Worm (Caenorhabditis elegans) whole organism, mixed stage, embryonic: ENCODE data around the gene Y51A2D.8.

Source experiments
- M03D4.4 ChIP-seq: sonication (generic microtip); optimal IDR thresholded peaks from 2 replicates; lab custom pipeline; 2017; ENCODE audit warnings: mild to moderate bottlenecking, missing genetic modification characterization, missing compliant biosample characterization
- bed-3 ChIP-seq: fragments of 200-800 bp; sonication (Bioruptor generic); optimal IDR thresholded peaks from 3 replicates; lab custom pipeline; 2018; ENCODE audit warnings: mild to moderate bottlenecking, missing genetic modification characterization, moderate library complexity, missing compliant biosample characterization
- blmp-1 ChIP-seq: fragments of 150-350 bp; optimal IDR thresholded peaks from 2 replicates; lab custom pipeline; 2014; ENCODE audit warnings: missing biosample characterization, missing genetic modification characterization
- ceh-39 ChIP-seq: fragments of 150-350 bp; optimal IDR thresholded peaks from 2 replicates; lab custom pipeline; 2014; ENCODE audit warnings: missing biosample characterization, missing genetic modification characterization
- ceh-83 ChIP-seq: fragments of 200-800 bp; sonication (Bioruptor generic); optimal IDR thresholded peaks from 2 replicates; lab custom pipeline; 2018; ENCODE audit warnings: mild to moderate bottlenecking, missing genetic modification characterization, missing compliant biosample characterization
- drap-1 ChIP-seq: fragments of 200-800 bp; sonication (Bioruptor generic); optimal IDR thresholded peaks from 3 replicates; lab custom pipeline; 2018; ENCODE audit warnings: mild to moderate bottlenecking, missing genetic modification characterization, missing compliant biosample characterization
- elt-1 ChIP-seq: sonication (generic microtip); optimal IDR thresholded peaks from 2 replicates; lab custom pipeline; 2017; ENCODE audit warnings: missing genetic modification characterization, mild to moderate bottlenecking, missing compliant biosample characterization, antibody characterized with exemption, moderate library complexity, borderline replicate concordance; ENCODE audit not compliant: insufficient read depth
- elt-3 ChIP-seq: fragments of 150-350 bp; optimal IDR thresholded peaks from 2 replicates; lab custom pipeline; 2014; ENCODE audit warnings: missing biosample characterization, missing genetic modification characterization
- flh-1 ChIP-seq: fragments of 200-800 bp; sonication (Bioruptor generic); optimal IDR thresholded peaks from 2 replicates; lab custom pipeline; 2018; ENCODE audit warnings: mild to moderate bottlenecking, missing genetic modification characterization, moderate library complexity, missing compliant biosample characterization
- ham-2 ChIP-seq: fragments of 200-800 bp; sonication (Bioruptor generic); optimal IDR thresholded peaks from 2 replicates; lab custom pipeline; 2018; ENCODE audit warnings: mild to moderate bottlenecking, missing genetic modification characterization, missing compliant biosample characterization
- hlh-1 ChIP-seq: fragments of 150-350 bp; optimal IDR thresholded peaks from 2 replicates; lab custom pipeline; 2014; ENCODE audit warnings: missing biosample characterization, missing genetic modification reagents, missing genetic modification characterization
- lin-13 ChIP-seq: fragments of 150-350 bp; optimal IDR thresholded peaks from 2 replicates; lab custom pipeline; 2014; ENCODE audit warnings: missing biosample characterization, missing genetic modification characterization
- lin-32 ChIP-seq: fragments of 200-800 bp; sonication (Bioruptor generic); optimal IDR thresholded peaks from 2 replicates; lab custom pipeline; 2018; ENCODE audit warnings: mild to moderate bottlenecking, missing genetic modification characterization, missing compliant biosample characterization
- mab-5 ChIP-seq: fragments of 150-350 bp; optimal IDR thresholded peaks from 2 replicates; lab custom pipeline; 2014; ENCODE audit warnings: missing biosample characterization, missing genetic modification characterization
- mep-1 ChIP-seq: fragments of 150-350 bp; optimal IDR thresholded peaks from 2 replicates; lab custom pipeline; 2017; ENCODE audit warnings: missing biosample characterization, missing genetic modification reagents, missing genetic modification characterization, inconsistent platforms
- mls-2 ChIP-seq: sonication (generic microtip); optimal IDR thresholded peaks from 2 replicates; lab custom pipeline; 2016; ENCODE audit warnings: mild to moderate bottlenecking, missing genetic modification characterization, moderate library complexity, missing compliant biosample characterization
- nhr-12 ChIP-seq: fragments of 150-350 bp; optimal IDR thresholded peaks from 2 replicates; lab custom pipeline; 2014; ENCODE audit warnings: missing biosample characterization, missing genetic modification characterization
- nhr-2 ChIP-seq: fragments of 150-350 bp; optimal IDR thresholded peaks from 2 replicates; lab custom pipeline; 2014; ENCODE audit warnings: missing biosample characterization, missing genetic modification characterization
- nhr-237 ChIP-seq: fragments of 150-350 bp; optimal IDR thresholded peaks from 2 replicates; lab custom pipeline; 2014; ENCODE audit warnings: missing biosample characterization, missing genetic modification characterization
- nhr-28 ChIP-seq: fragments of 150-350 bp; optimal IDR thresholded peaks from 2 replicates; lab custom pipeline; 2014; ENCODE audit warnings: missing biosample characterization, missing genetic modification characterization
- nhr-76 ChIP-seq: sonication (generic microtip); optimal IDR thresholded peaks from 2 replicates; lab custom pipeline; 2017; ENCODE audit warnings: missing biosample characterization, missing genetic modification characterization
- pha-4 ChIP-seq: fragments of 150-350 bp; optimal IDR thresholded peaks from 2 replicates; lab custom pipeline; 2018; ENCODE audit warnings: missing biosample characterization, missing genetic modification reagents, missing genetic modification characterization
- snpc-4 ChIP-seq: fragments of 150-350 bp; optimal IDR thresholded peaks from 2 replicates; lab custom pipeline; 2014; ENCODE audit warnings: missing biosample characterization, missing genetic modification characterization
- sptf-1 ChIP-seq: sonication (generic microtip); optimal IDR thresholded peaks from 2 replicates; lab custom pipeline; 2017; ENCODE audit warnings: mild to moderate bottlenecking, missing genetic modification characterization, moderate library complexity, missing compliant biosample characterization
- tbx-8 ChIP-seq: fragments of 200-800 bp; sonication (Bioruptor generic); optimal IDR thresholded peaks from 2 replicates; lab custom pipeline; 2018; ENCODE audit warnings: mild to moderate bottlenecking, missing genetic modification characterization, moderate library complexity, missing compliant biosample characterization
- unc-120 ChIP-seq: sonication (generic microtip); optimal IDR thresholded peaks from 2 replicates; lab custom pipeline; 2017; ENCODE audit warnings: missing genetic modification characterization, missing compliant biosample characterization; ENCODE audit not compliant: poor library complexity, severe bottlenecking
- unc-39 ChIP-seq: fragments of 150-350 bp; optimal IDR thresholded peaks from 2 replicates; lab custom pipeline; 2014; ENCODE audit warnings: missing biosample characterization, missing genetic modification characterization
- zip-8 ChIP-seq: fragments of 150-350 bp; optimal IDR thresholded peaks from 2 replicates; lab custom pipeline; 2014; ENCODE audit warnings: missing biosample characterization, missing genetic modification characterization

The Y51A2D.8 gene

DNA sequence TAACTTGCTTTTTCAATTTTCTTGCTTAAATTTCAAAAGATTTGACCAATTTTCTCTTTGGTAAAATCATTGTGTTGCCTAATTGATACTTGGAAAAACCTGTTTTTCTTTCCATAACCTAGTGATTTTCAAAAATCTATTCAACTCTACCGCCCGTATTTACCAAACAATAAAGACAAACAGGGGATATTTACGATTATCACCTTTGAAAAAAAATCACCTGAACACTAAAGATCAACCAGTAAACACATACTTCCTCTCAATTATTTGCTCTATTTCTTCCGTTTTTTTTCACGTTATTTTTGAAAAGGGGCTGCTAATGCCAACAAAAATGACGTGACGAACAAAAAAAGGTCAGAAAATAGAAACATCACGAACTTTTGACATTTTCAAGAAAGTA is 7.3 kb upstream of the Y51A2D.8 start:
- TF ChIP-seq lin-13 (tag; lab: Kevin White, UChicago) = no peak
- TF ChIP-seq nhr-237 (tag; lab: Kevin White, UChicago) = no peak
- no peak for TF ChIP-seq hlh-1 (tag; lab: Kevin White, UChicago)
- TF ChIP-seq unc-120 (tag; lab: Kevin White, UChicago) = no peak
- TF ChIP-seq nhr-76 (tag; lab: Kevin White, UChicago) = no peak
- TF ChIP-seq lin-32 (GFP tag; lab: Kevin White, UChicago) = no peak
- TF ChIP-seq bed-3 (GFP tag; lab: Kevin White, UChicago) = no peak
- TF ChIP-seq, all 35 proteins: peak for 0

DNA sequence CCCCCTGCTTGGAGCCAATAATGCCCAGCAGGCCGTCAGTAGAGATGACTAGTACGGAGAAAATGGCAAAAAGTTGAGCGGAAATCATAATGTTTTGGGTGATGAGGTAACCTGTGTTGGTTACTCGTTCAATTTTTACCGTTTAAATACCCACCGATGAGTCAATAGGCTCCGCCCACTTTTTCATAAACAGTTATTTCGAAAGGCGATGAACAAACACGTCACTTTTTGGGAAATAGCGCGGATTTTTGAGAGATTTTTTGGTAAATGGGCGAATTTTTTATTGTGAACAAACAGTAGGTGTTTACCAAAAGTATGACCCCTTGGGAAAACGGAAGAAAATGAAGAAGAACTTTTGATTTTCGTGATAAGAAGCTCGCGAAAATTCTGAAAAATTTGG is 6.5 kb upstream of the Y51A2D.8 start, which contains the start of gene ttr-26:
Gene ttr-26 (minus strand): TSS at position 101 of the 400 bp plus-strand sequence.
- TF ChIP-seq nhr-12 (tag; lab: Kevin White, UChicago) (no peak), snpc-4 (tag; lab: Kevin White, UChicago) (no peak), ceh-39 (tag; lab: Kevin White, UChicago) (no peak), blmp-1 (tag; lab: Kevin White, UChicago) (no peak), pha-4 (no peak), tbx-8 (GFP tag; lab: Kevin White, UChicago) (no peak), unc-39 (tag; lab: Kevin White, UChicago) (no peak), ceh-83 (GFP tag; lab: Kevin White, UChicago) (no peak), flh-1 (GFP tag; lab: Kevin White, UChicago) (no peak), hlh-1 (tag; lab: Kevin White, UChicago) (no peak), M03D4.4 (tag; lab: Kevin White, UChicago) (no peak), nhr-28 (tag; lab: Kevin White, UChicago) (no peak), mls-2 (tag; lab: Kevin White, UChicago) (no peak), nhr-76 (tag; lab: Kevin White, UChicago) (no peak), elt-3 (tag; lab: Kevin White, UChicago) (no peak), nhr-237 (tag; lab: Kevin White, UChicago) (no peak), unc-120 (tag; lab: Kevin White, UChicago) (no peak), elt-1 (no peak)

DNA sequence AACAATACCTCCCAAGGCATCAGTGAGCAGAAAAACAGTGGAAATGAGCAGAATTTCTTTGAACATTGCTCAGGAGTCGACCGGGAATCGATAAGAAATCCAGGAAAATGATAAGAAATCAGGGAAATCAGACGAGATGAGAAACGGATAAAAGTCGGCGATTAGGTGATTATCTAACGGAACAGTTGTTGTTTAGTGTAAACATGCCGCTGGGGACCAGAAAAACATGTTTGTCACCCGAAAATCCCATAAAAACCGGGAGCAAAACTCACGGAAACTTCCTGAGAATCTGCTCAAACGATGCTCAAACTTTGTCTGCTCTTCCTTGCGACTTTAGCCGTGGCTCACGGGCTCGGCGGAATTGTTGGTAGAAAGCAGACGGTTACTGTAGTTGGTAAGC is 2.8 kb upstream of the Y51A2D.8 start, which contains the start of the genes ttr-24 and ttr-25:
Gene ttr-24 (minus strand): TSS at position 156 of the 400 bp plus-strand sequence.
Gene ttr-25 (plus strand): TSS at position 227 of the 400 bp plus-strand sequence.
- peak; percentile 60 for TF ChIP-seq hlh-1 (tag; lab: Kevin White, UChicago)
- TF ChIP-seq nhr-76 (tag; lab: Kevin White, UChicago) = no peak

DNA sequence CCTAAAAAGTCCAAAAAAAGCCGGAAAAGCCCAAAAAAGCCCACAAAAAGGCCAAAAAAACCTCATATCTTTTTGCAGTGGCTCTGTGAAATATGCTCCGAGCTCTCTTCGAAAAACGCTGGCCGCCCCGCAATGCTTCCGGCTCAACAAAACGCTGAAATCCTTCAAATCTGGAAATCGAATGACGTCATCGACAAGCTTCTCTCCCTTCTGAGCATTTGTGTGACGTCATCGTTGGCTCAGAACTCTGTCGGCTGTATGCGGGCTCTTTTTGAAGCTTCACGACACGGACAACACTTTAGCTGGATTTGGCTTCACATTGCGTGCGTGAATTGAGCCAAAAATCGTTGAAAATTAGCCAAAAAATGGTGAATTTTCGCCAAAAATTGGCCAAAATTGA is 17.6 kb downstream of the Y51A2D.8 start:
- peak; percentile 96 for TF ChIP-seq zip-8 (tag; lab: Kevin White, UChicago)
- no peak for TF ChIP-seq blmp-1 (tag; lab: Kevin White, UChicago)
- TF ChIP-seq nhr-28 (tag; lab: Kevin White, UChicago) = no peak
- TF ChIP-seq, all 35 proteins: peak for 1

DNA sequence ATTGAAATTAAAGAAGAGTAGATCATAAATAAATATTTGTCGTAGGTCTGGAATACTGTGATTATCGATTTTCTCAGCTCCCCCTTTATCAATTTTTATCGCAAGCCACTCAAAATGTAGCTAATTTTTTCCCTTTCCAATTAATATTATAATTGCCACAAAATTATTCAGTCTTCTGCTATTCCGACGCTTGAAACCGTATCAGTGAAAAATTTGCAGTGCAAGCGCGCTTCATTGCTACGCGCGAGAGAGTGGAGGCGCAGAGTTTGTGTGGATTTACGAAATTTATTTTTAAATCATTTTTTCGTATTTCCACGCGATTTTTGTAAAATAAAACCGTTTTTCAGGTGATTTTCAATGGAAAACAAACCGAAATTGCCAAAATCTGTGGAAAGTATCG is 20.0 kb downstream of the Y51A2D.8 start, which contains the start of gene ints-5:
Gene ints-5 (plus strand): TSS at position 348 of the 400 bp plus-strand sequence.
- TF ChIP-seq nhr-237 (tag; lab: Kevin White, UChicago) (peak; percentile 36), pha-4 (peak; percentile 31), elt-3 (tag; lab: Kevin White, UChicago) (no peak), hlh-1 (tag; lab: Kevin White, UChicago) (no peak)

DNA sequence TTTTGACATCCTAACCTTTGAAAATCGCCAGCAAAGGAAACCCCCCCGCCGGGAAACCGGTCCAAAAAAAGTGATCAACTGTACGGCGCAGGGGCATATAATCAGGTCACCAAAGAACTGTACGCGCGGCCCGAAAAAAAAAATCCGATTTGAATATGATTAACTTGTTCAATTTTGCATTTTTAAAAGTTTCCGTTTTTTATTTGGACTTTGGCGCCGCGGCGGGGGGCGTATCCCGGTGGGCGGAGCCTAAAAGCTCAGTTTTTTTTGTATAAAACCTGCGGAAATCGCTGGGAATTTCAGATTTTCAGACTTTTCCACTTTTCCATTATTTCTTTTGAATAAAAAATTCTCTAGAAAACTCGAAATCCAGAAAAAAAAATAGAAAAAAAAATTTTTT is 29.2 kb downstream of the Y51A2D.8 start, which contains the start of gene hmit-1.2:
Gene hmit-1.2 (plus strand): TSS at position 301 of the 400 bp plus-strand sequence.
- no peak for TF ChIP-seq ham-2 (GFP tag; lab: Kevin White, UChicago)
- no peak for TF ChIP-seq sptf-1 (tag; lab: Kevin White, UChicago)
- TF ChIP-seq nhr-2 = no peak
- no peak for TF ChIP-seq unc-39 (tag; lab: Kevin White, UChicago)
- TF ChIP-seq elt-1 = no peak
- no peak for TF ChIP-seq nhr-237 (tag; lab: Kevin White, UChicago)
- no peak for TF ChIP-seq mls-2 (tag; lab: Kevin White, UChicago)
- no peak for TF ChIP-seq elt-3 (tag; lab: Kevin White, UChicago)
- TF ChIP-seq tbx-8 (GFP tag; lab: Kevin White, UChicago) = no peak
- no peak for TF ChIP-seq mep-1
- TF ChIP-seq drap-1 = no peak
- TF ChIP-seq mab-5 (tag; lab: Kevin White, UChicago) = no peak
- TF ChIP-seq lin-13 (tag; lab: Kevin White, UChicago) = no peak
- TF ChIP-seq, all 35 proteins: peak for 0
